Fruit fly (Drosophila melanogaster): Measurements from ENCODE around the gene CG32241.
A peak's percentile ranks its signal among the peaks of the same experiment; 100 is the strongest.

The CG32241 gene

dm6 chr3L:4430331-4430730, 36.1 kb downstream of the CG32241 start:
- TF ChIP-seq Crg-1 (GFP tag; optimal IDR thresholded peaks at IDR 0.05) (no peak), CG7045 (GFP tag; optimal IDR thresholded peaks at IDR 0.05) (no peak), kay (GFP tag; ENCODE audit: borderline replicate concordance) (no peak), toe (GFP tag; optimal IDR thresholded peaks at IDR 0.05) (no peak), cic (GFP tag; optimal IDR thresholded peaks at IDR 0.05) (no peak), CG5204 (GFP tag; optimal IDR thresholded peaks at IDR 0.05) (no peak), Mnt (GFP tag; optimal IDR thresholded peaks at IDR 0.05) (no peak), CG1620 (GFP tag; optimal IDR thresholded peaks at IDR 0.05) (no peak), CG7101 (tag; optimal IDR thresholded peaks at IDR 0.05) (no peak)

dm6 chr3L:4428918-4429546, 37.4 kb downstream of the CG32241 start, which contains the start of gene nAChRbeta1:
Gene nAChRbeta1, plus strand, starts transcription at chr3L:4429349.
- TF ChIP-seq CG12768 (GFP tag; optimal IDR thresholded peaks at IDR 0.05) (no peak), kay (GFP tag; ENCODE audit: borderline replicate concordance) (no peak), CG14711 (tag; optimal IDR thresholded peaks at IDR 0.05) (peak; percentile 80)

dm6 chr3L:4426581-4426980, 39.8 kb downstream of the CG32241 start:
- no peak for TF ChIP-seq pad (GFP tag; optimal IDR thresholded peaks at IDR 0.05)
- no peak for TF ChIP-seq Mnt (GFP tag; optimal IDR thresholded peaks at IDR 0.05)
- TF ChIP-seq CG5204 (GFP tag; optimal IDR thresholded peaks at IDR 0.05), result no peak
- TF ChIP-seq toe (GFP tag; optimal IDR thresholded peaks at IDR 0.05), result no peak
- TF ChIP-seq CG12768 (GFP tag; optimal IDR thresholded peaks at IDR 0.05), result no peak
- no peak for TF ChIP-seq CG7045 (GFP tag; optimal IDR thresholded peaks at IDR 0.05)
- TF ChIP-seq CG1620 (GFP tag; optimal IDR thresholded peaks at IDR 0.05), result no peak

- TF ChIP-seq CG33017 (tag; optimal IDR thresholded peaks at IDR 0.05), result no peak
- no peak for TF ChIP-seq toe (GFP tag; optimal IDR thresholded peaks at IDR 0.05)
- no peak for TF ChIP-seq CG12768 (GFP tag; optimal IDR thresholded peaks at IDR 0.05)
- TF ChIP-seq Clk (GFP tag; optimal IDR thresholded peaks at IDR 0.05), result no peak
- no peak for TF ChIP-seq CG7045 (GFP tag; optimal IDR thresholded peaks at IDR 0.05)
- no peak for TF ChIP-seq cic (GFP tag; optimal IDR thresholded peaks at IDR 0.05)
- TF ChIP-seq cnc (optimal IDR thresholded peaks at IDR 0.05), result no peak
- TF ChIP-seq bab1 (GFP tag; optimal IDR thresholded peaks at IDR 0.05), result no peak
- no peak for TF ChIP-seq pad (GFP tag; optimal IDR thresholded peaks at IDR 0.05)
- no peak for TF ChIP-seq Mnt (GFP tag; optimal IDR thresholded peaks at IDR 0.05)
- TF ChIP-seq Hr96 (GFP tag; optimal IDR thresholded peaks at IDR 0.05), result no peak
- no peak for TF ChIP-seq CG7101 (tag; optimal IDR thresholded peaks at IDR 0.05)
- no peak for TF ChIP-seq Crg-1 (GFP tag; optimal IDR thresholded peaks at IDR 0.05)
- TF ChIP-seq CG14711 (tag; optimal IDR thresholded peaks at IDR 0.05), result no peak
- no peak for TF ChIP-seq CG5204 (GFP tag; optimal IDR thresholded peaks at IDR 0.05)
- TF ChIP-seq kay (GFP tag; ENCODE audit: borderline replicate concordance), result no peak
- TF ChIP-seq tj (GFP tag; optimal IDR thresholded peaks at IDR 0.05), result no peak
Measured at dm6 chr3L:4421362-4421761, 45.1 kb downstream of the CG32241 start, which contains the start of gene CG15020. Gene CG15020, plus strand, starts transcription at chr3L:4421662.

- TF ChIP-seq toe (GFP tag; optimal IDR thresholded peaks at IDR 0.05) (no peak), cnc (optimal IDR thresholded peaks at IDR 0.05) (no peak), pad (GFP tag; optimal IDR thresholded peaks at IDR 0.05) (no peak), CG11617 (GFP tag; optimal IDR thresholded peaks at IDR 0.05) (no peak), bab1 (GFP tag; optimal IDR thresholded peaks at IDR 0.05) (no peak), tj (GFP tag; optimal IDR thresholded peaks at IDR 0.05) (no peak), ovo (GFP tag; optimal IDR thresholded peaks at IDR 0.05) (no peak), Hr96 (GFP tag; optimal IDR thresholded peaks at IDR 0.05) (no peak), CG7045 (GFP tag; optimal IDR thresholded peaks at IDR 0.05) (no peak), CG7101 (tag; optimal IDR thresholded peaks at IDR 0.05) (no peak), kay (GFP tag; ENCODE audit: borderline replicate concordance) (no peak), Mnt (GFP tag; optimal IDR thresholded peaks at IDR 0.05) (no peak), CG14711 (tag; optimal IDR thresholded peaks at IDR 0.05) (no peak), CG12768 (GFP tag; optimal IDR thresholded peaks at IDR 0.05) (no peak), Clk (GFP tag; optimal IDR thresholded peaks at IDR 0.05) (no peak), Crg-1 (GFP tag; optimal IDR thresholded peaks at IDR 0.05) (no peak), CG5204 (GFP tag; optimal IDR thresholded peaks at IDR 0.05) (no peak), CG33017 (tag; optimal IDR thresholded peaks at IDR 0.05) (no peak)
Measured at dm6 chr3L:4417543-4417942, 48.9 kb downstream of the CG32241 start.

dm6 chr3L:4417068-4417467, 49.4 kb downstream of the CG32241 start:
- peak; percentile 74 for TF ChIP-seq kay (GFP tag; ENCODE audit: borderline replicate concordance)
- TF ChIP-seq CG5204 (GFP tag; optimal IDR thresholded peaks at IDR 0.05), result no peak
